Worm (Caenorhabditis elegans) whole organism, L2 larva: Measurements from ENCODE around the gene irld-47.

Source experiments
- C34F6.9 ChIP-seq: fragments of 150-350 bp; optimal IDR thresholded peaks from 2 replicates; lab custom pipeline; 2014; ENCODE audit warnings: missing biosample characterization, missing genetic modification characterization
- F13H6.1 ChIP-seq: sonication (generic microtip); optimal IDR thresholded peaks from 2 replicates; lab custom pipeline; 2016; ENCODE audit warnings: missing genetic modification characterization, missing compliant biosample characterization
- R02D3.7 ChIP-seq: fragments of 150-350 bp; optimal IDR thresholded peaks from 2 replicates; lab custom pipeline; 2014; ENCODE audit warnings: missing biosample characterization, missing genetic modification characterization
- ZK546.5 ChIP-seq: sonication (generic microtip); optimal IDR thresholded peaks from 2 replicates; lab custom pipeline; 2017; ENCODE audit warnings: missing biosample characterization, missing genetic modification characterization
- alr-1 ChIP-seq: fragments of 150-350 bp; optimal IDR thresholded peaks from 2 replicates; lab custom pipeline; 2014; ENCODE audit warnings: missing biosample characterization, missing genetic modification characterization
- aly-2 ChIP-seq: fragments of 150-350 bp; optimal IDR thresholded peaks from 2 replicates; lab custom pipeline; 2014; ENCODE audit warnings: missing biosample characterization, missing genetic modification characterization
- ama-1 ChIP-seq: fragments of 150-350 bp; optimal IDR thresholded peaks from 2 replicates; lab custom pipeline; 2018; ENCODE audit warnings: inconsistent platforms
- blmp-1 ChIP-seq: sonication (generic microtip); optimal IDR thresholded peaks from 2 replicates; lab custom pipeline; 2017; ENCODE audit warnings: missing genetic modification characterization, mild to moderate bottlenecking, missing compliant biosample characterization, antibody characterized with exemption, moderate library complexity; ENCODE audit not compliant: insufficient read depth
- ceh-16 ChIP-seq: fragments of 150-350 bp; optimal IDR thresholded peaks from 2 replicates; lab custom pipeline; 2014; ENCODE audit warnings: missing biosample characterization, missing genetic modification characterization
- ceh-82 ChIP-seq: fragments of 150-350 bp; optimal IDR thresholded peaks from 2 replicates; lab custom pipeline; 2014; ENCODE audit warnings: missing biosample characterization, missing genetic modification characterization
- crh-2 ChIP-seq: sonication (generic microtip); optimal IDR thresholded peaks from 2 replicates; lab custom pipeline; 2017; ENCODE audit warnings: missing biosample characterization, missing genetic modification characterization
- dmd-4 ChIP-seq: sonication (generic microtip); optimal IDR thresholded peaks from 2 replicates; lab custom pipeline; 2017; ENCODE audit warnings: missing biosample characterization, missing genetic modification characterization
- elt-1 ChIP-seq: fragments of 150-350 bp; optimal IDR thresholded peaks from 2 replicates; lab custom pipeline; 2014; ENCODE audit warnings: missing biosample characterization, missing genetic modification characterization
- fos-1 ChIP-seq: fragments of 150-350 bp; optimal IDR thresholded peaks from 2 replicates; lab custom pipeline; 2014; ENCODE audit warnings: missing biosample characterization, missing genetic modification characterization
- gmeb-1 ChIP-seq: fragments of 150-350 bp; optimal IDR thresholded peaks from 2 replicates; lab custom pipeline; 2014; ENCODE audit warnings: missing biosample characterization, missing genetic modification characterization
- lin-11 ChIP-seq: fragments of 150-350 bp; sonication (generic microtip); optimal IDR thresholded peaks from 2 replicates; lab custom pipeline; 2014; ENCODE audit warnings: missing biosample characterization, missing genetic modification characterization, inconsistent platforms, mixed read lengths
- lin-13 ChIP-seq: fragments of 150-350 bp; optimal IDR thresholded peaks from 2 replicates; lab custom pipeline; 2014; ENCODE audit warnings: missing biosample characterization, missing genetic modification reagents, missing genetic modification characterization
- lsy-2 ChIP-seq, 2 experiments: fragments of 150-350 bp in 1 of 2; sonication (generic microtip) in 1 of 2; optimal IDR thresholded peaks; 2 replicates each; lab custom pipeline; 2014 to 2017; ENCODE audit warnings: missing biosample characterization in 2 of 2, missing genetic modification characterization in 2 of 2
- mdl-1 ChIP-seq, 2 experiments: fragments of 150-350 bp in 1 of 2; sonication (generic microtip) in 1 of 2; optimal IDR thresholded peaks; 2 replicates each; lab custom pipeline; 2017; ENCODE audit warnings: missing biosample characterization in 2 of 2, missing genetic modification characterization in 2 of 2
- nhr-10 ChIP-seq: sonication (generic microtip); optimal IDR thresholded peaks from 2 replicates; lab custom pipeline; 2017; ENCODE audit warnings: missing biosample characterization, missing genetic modification characterization
- nhr-11 ChIP-seq: fragments of 150-350 bp; optimal IDR thresholded peaks from 2 replicates; lab custom pipeline; 2014; ENCODE audit warnings: missing biosample characterization, missing genetic modification characterization
- nhr-129 ChIP-seq: fragments of 150-350 bp; optimal IDR thresholded peaks from 2 replicates; lab custom pipeline; 2014; ENCODE audit warnings: missing biosample characterization, missing genetic modification characterization
- nhr-21 ChIP-seq: fragments of 150-350 bp; optimal IDR thresholded peaks from 2 replicates; lab custom pipeline; 2014; ENCODE audit warnings: missing biosample characterization, missing genetic modification characterization
- nhr-23 ChIP-seq: fragments of 150-350 bp; optimal IDR thresholded peaks from 2 replicates; lab custom pipeline; 2014; ENCODE audit warnings: missing biosample characterization, missing genetic modification reagents, missing genetic modification characterization
- nhr-237 ChIP-seq: fragments of 150-350 bp; optimal IDR thresholded peaks from 2 replicates; lab custom pipeline; 2014; ENCODE audit warnings: missing biosample characterization, missing genetic modification characterization
- nhr-25 ChIP-seq: fragments of 150-350 bp; sonication (generic microtip); optimal IDR thresholded peaks from 3 replicates; lab custom pipeline; 2014; ENCODE audit warnings: missing biosample characterization, missing genetic modification characterization
- nhr-6 ChIP-seq: fragments of 150-350 bp; optimal IDR thresholded peaks from 2 replicates; lab custom pipeline; 2014; ENCODE audit warnings: missing biosample characterization, missing genetic modification characterization
- nhr-77 ChIP-seq: fragments of 150-350 bp; optimal IDR thresholded peaks from 2 replicates; lab custom pipeline; 2014; ENCODE audit warnings: missing biosample characterization, missing genetic modification characterization
- peb-1 ChIP-seq: fragments of 150-350 bp; optimal IDR thresholded peaks from 2 replicates; lab custom pipeline; 2014; ENCODE audit warnings: missing biosample characterization, missing genetic modification characterization
- sem-4 ChIP-seq: fragments of 150-350 bp; optimal IDR thresholded peaks from 2 replicates; lab custom pipeline; 2014; ENCODE audit warnings: missing biosample characterization, missing genetic modification reagents, missing genetic modification characterization
- sma-3 ChIP-seq: sonication (generic microtip); optimal IDR thresholded peaks from 2 replicates; lab custom pipeline; 2016; ENCODE audit warnings: missing genetic modification reagents, missing genetic modification characterization, missing compliant biosample characterization
- sma-9 ChIP-seq, 2 experiments: fragments of 150-350 bp in 1 of 2; sonication (generic microtip) in 1 of 2; optimal IDR thresholded peaks; 2 replicates each; lab custom pipeline; 2014 to 2016; ENCODE audit warnings: missing genetic modification characterization in 2 of 2, mild to moderate bottlenecking in 1 of 2, missing biosample characterization in 1 of 2, missing compliant biosample characterization in 1 of 2, missing genetic modification reagents in 1 of 2, moderate library complexity in 1 of 2
- snpc-4 ChIP-seq: fragments of 150-350 bp; optimal IDR thresholded peaks from 2 replicates; lab custom pipeline; 2014; ENCODE audit warnings: missing biosample characterization, missing genetic modification characterization
- unc-39 ChIP-seq: fragments of 150-350 bp; optimal IDR thresholded peaks from 2 replicates; lab custom pipeline; 2014; ENCODE audit warnings: missing biosample characterization, missing genetic modification characterization
- unc-55 ChIP-seq: fragments of 150-350 bp; sonication (generic microtip); optimal IDR thresholded peaks from 3 replicates; lab custom pipeline; 2014; ENCODE audit warnings: missing biosample characterization, missing genetic modification reagents, missing genetic modification characterization
- unc-62 ChIP-seq: fragments of 150-350 bp; optimal IDR thresholded peaks from 2 replicates; lab custom pipeline; 2014; ENCODE audit warnings: missing biosample characterization, missing genetic modification reagents, missing genetic modification characterization
- zag-1 ChIP-seq: fragments of 150-350 bp; optimal IDR thresholded peaks from 2 replicates; lab custom pipeline; 2014; ENCODE audit warnings: missing biosample characterization, missing genetic modification characterization
- ztf-1 ChIP-seq: fragments of 200-800 bp; sonication (Bioruptor generic); conservative IDR thresholded peaks from 2 replicates; pipeline ENCODE4 v1.3.6; 2022; ENCODE audit warnings: missing genetic modification characterization, missing compliant biosample characterization
- ztf-11 ChIP-seq: sonication (generic microtip); optimal IDR thresholded peaks from 2 replicates; lab custom pipeline; 2017; ENCODE audit warnings: missing biosample characterization, missing genetic modification characterization
- ztf-4 ChIP-seq: fragments of 150-350 bp; optimal IDR thresholded peaks from 2 replicates; lab custom pipeline; 2014; ENCODE audit warnings: missing biosample characterization, missing genetic modification characterization

The irld-47 gene

ce11 chrII:7864892-7865291, 42.5 kb upstream of the irld-47 start:
- TF ChIP-seq crh-2 (tag; lab: Kevin White, UChicago), result no peak
- TF ChIP-seq lin-13 (GFP tag; lab: Kevin White, UChicago), result no peak
- no peak for TF ChIP-seq ceh-82
- no peak for TF ChIP-seq F13H6.1
- no peak for TF ChIP-seq nhr-129 (tag; lab: Kevin White, UChicago)
- TF ChIP-seq nhr-21 (tag; lab: Kevin White, UChicago), result no peak
- no peak for TF ChIP-seq ztf-11 (tag; lab: Kevin White, UChicago)
- TF ChIP-seq dmd-4, result no peak
- TF ChIP-seq zag-1 (tag; lab: Kevin White, UChicago), result no peak
- TF ChIP-seq sma-3 (GFP tag; lab: Kevin White, UChicago), result no peak
- no peak for TF ChIP-seq alr-1 (tag; lab: Kevin White, UChicago)
- TF ChIP-seq, all 48 proteins: peak for 0

- no peak for TF ChIP-seq nhr-6 (tag; lab: Kevin White, UChicago)
- peak; percentile 5 for TF ChIP-seq fos-1 (tag; lab: Kevin White, UChicago)
- peak in 1 of 2 experiments; percentile 84 for TF ChIP-seq lsy-2 (tag; optimal IDR thresholded peaks at IDR 0.05; lab: Kevin White, UChicago)
- peak; percentile 50 for TF ChIP-seq gmeb-1 (tag; lab: Kevin White, UChicago)
- peak; percentile 45 for TF ChIP-seq unc-55
- peak; percentile 55 for TF ChIP-seq C34F6.9 (tag; lab: Kevin White, UChicago)
- peak; percentile 59 for TF ChIP-seq nhr-129 (tag; lab: Kevin White, UChicago)
- no peak for TF ChIP-seq sma-9 (GFP tag; optimal IDR thresholded peaks at IDR 0.05; lab: Kevin White, UChicago)
- no peak for TF ChIP-seq sma-9 (tag; optimal IDR thresholded peaks at IDR 0.05; lab: Kevin White, UChicago)
- no peak for TF ChIP-seq lin-11 (tag; lab: Kevin White, UChicago)
- peak; percentile 90 for TF ChIP-seq crh-2 (tag; lab: Kevin White, UChicago)
Observed at ce11 chrII:7864207-7864606, 41.9 kb upstream of the irld-47 start, which contains the start of gene ostb-1. ostb-1 (plus strand) TSS chrII:7864507.

ce11 chrII:7863480-7864125, 41.2 kb upstream of the irld-47 start:
- TF ChIP-seq ztf-1 (GFP tag; lab: Robert Waterston, UW) (no peak), nhr-10 (tag; lab: Kevin White, UChicago) (no peak), zag-1 (tag; lab: Kevin White, UChicago) (no peak), fos-1 (tag; lab: Kevin White, UChicago) (no peak), sma-9 (GFP tag; optimal IDR thresholded peaks at IDR 0.05; lab: Kevin White, UChicago) (no peak), sma-9 (tag; optimal IDR thresholded peaks at IDR 0.05; lab: Kevin White, UChicago) (no peak), ceh-82 (no peak)
- TF ChIP-seq, all 48 proteins: peak for 0

ce11 chrII:7860221-7860928, 38.0 kb upstream of the irld-47 start, which contains the start of gene lin-5:
lin-5 (plus strand) TSS chrII:7860574.
- TF ChIP-seq zag-1 (tag; lab: Kevin White, UChicago) (no peak), nhr-237 (tag; lab: Kevin White, UChicago) (no peak), blmp-1 (tag; lab: Kevin White, UChicago) (no peak), nhr-25 (tag; lab: Kevin White, UChicago) (no peak), lin-13 (GFP tag; lab: Kevin White, UChicago) (peak; percentile 58), nhr-129 (tag; lab: Kevin White, UChicago) (peak; percentile 74), nhr-6 (tag; lab: Kevin White, UChicago) (no peak), ama-1 (lab: Kevin White, UChicago) (no peak), nhr-77 (tag; lab: Kevin White, UChicago) (no peak), gmeb-1 (tag; lab: Kevin White, UChicago) (peak; percentile 71), mdl-1 (tag; optimal IDR thresholded peaks at IDR 0.05; lab: Kevin White, UChicago) (no peak), R02D3.7 (tag; lab: Kevin White, UChicago) (no peak), ceh-16 (tag; lab: Kevin White, UChicago) (no peak), F13H6.1 (no peak), aly-2 (tag; lab: Kevin White, UChicago) (no peak), nhr-11 (no peak), unc-62 (GFP tag; lab: Kevin White, UChicago) (no peak), fos-1 (tag; lab: Kevin White, UChicago) (peak; percentile 16), unc-55 (peak; percentile 89), unc-39 (tag; lab: Kevin White, UChicago) (no peak), C34F6.9 (tag; lab: Kevin White, UChicago) (peak; percentile 82), nhr-23 (tag; lab: Kevin White, UChicago) (no peak), sma-9 (GFP tag; optimal IDR thresholded peaks at IDR 0.05; lab: Kevin White, UChicago) (peak; percentile 41), sma-9 (tag; optimal IDR thresholded peaks at IDR 0.05; lab: Kevin White, UChicago) (no peak), alr-1 (tag; lab: Kevin White, UChicago) (no peak), nhr-21 (tag; lab: Kevin White, UChicago) (no peak), peb-1 (tag; lab: Kevin White, UChicago) (no peak), snpc-4 (tag; lab: Kevin White, UChicago) (no peak), crh-2 (tag; lab: Kevin White, UChicago) (peak; percentile 69), ztf-4 (tag; lab: Kevin White, UChicago) (no peak), ceh-82 (no peak), lin-11 (tag; lab: Kevin White, UChicago) (no peak), sma-3 (GFP tag; lab: Kevin White, UChicago) (no peak), elt-1 (tag; lab: Kevin White, UChicago) (no peak), sem-4 (peak; percentile 4), ZK546.5 (tag; lab: Kevin White, UChicago) (no peak), lsy-2 (tag; optimal IDR thresholded peaks at IDR 0.05; lab: Kevin White, UChicago) (peak in 1 of 2 experiments; percentile 79), ztf-1 (GFP tag; lab: Robert Waterston, UW) (no peak)
